Worm (Caenorhabditis elegans): Measurements from ENCODE around the gene fbxb-34.

DNA sequence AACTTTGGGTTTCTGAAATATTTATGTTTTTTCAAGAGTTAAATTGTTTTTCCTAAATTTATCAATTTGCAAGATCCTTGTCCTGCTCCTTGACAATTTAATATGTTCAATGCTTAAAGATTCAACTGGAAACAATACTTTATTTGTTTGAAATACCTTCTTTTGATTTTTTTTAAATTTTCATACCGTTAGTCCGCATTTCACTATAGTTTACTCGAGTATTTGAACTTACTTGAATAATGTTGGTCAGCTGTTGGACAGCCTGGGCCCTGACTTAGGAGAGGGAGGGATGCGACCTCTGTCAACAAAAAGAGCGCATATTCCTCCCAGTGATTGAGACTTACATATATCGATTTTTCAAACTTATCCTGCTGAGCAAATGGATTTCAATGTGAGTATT is 18.4 kb downstream of the fbxb-34 start, which contains the start of gene W04H10.5:
- TF ChIP-seq fos-1 (tag; optimal IDR thresholded peaks at IDR 0.05) (no peak), blmp-1 (tag; optimal IDR thresholded peaks at IDR 0.05; ENCODE audit: insufficient read depth) (no peak), ztf-4 (tag; optimal IDR thresholded peaks at IDR 0.05) (no peak), snpc-4 (tag; optimal IDR thresholded peaks at IDR 0.05) (no peak), unc-39 (tag; optimal IDR thresholded peaks at IDR 0.05) (no peak), gmeb-1 (tag; optimal IDR thresholded peaks at IDR 0.05) (no peak), nhr-12 (tag; optimal IDR thresholded peaks at IDR 0.05) (no peak), aly-2 (tag; optimal IDR thresholded peaks at IDR 0.05) (no peak), zag-1 (tag; optimal IDR thresholded peaks at IDR 0.05) (no peak), nhr-11 (tag; optimal IDR thresholded peaks at IDR 0.05) (no peak)

All from whole organism, L2 larva.